Worm (Caenorhabditis elegans) whole organism, L4/young adult: ENCODE measurements around the gene ragc-1.

Experiments used
- W03F9.2 ChIP-seq: fragments of 150-350 bp; optimal IDR thresholded peaks from 2 replicates; lab custom pipeline; 2014; ENCODE audit warnings: missing biosample characterization, missing genetic modification characterization
- dao-5 ChIP-seq: sonication (generic microtip); optimal IDR thresholded peaks from 2 replicates; lab custom pipeline; 2016; ENCODE audit warnings: missing genotype, missing genetic modification characterization, moderate library complexity, missing compliant biosample characterization
- him-1 ChIP-seq: sonication (generic microtip); optimal IDR thresholded peaks from 2 replicates; lab custom pipeline; 2016; ENCODE audit warnings: missing genotype, missing genetic modification reagents, missing genetic modification characterization, missing compliant biosample characterization

- TF ChIP-seq W03F9.2 (tag; lab: Kevin White, UChicago), result no peak
- TF ChIP-seq dao-5 (tag; lab: Kevin White, UChicago), result no peak
- no peak for TF ChIP-seq him-1
These were observed 12.6 kb downstream of the ragc-1 start, which contains the start of gene spe-36 for ce11 chrIV:11592165-11592564.
